Worm (Caenorhabditis elegans): ENCODE data around the gene elof-1.

The elof-1 gene

ce11 chrII:14383644-14384043 lies 34.1 kb downstream of the elof-1 start, which contains the start of gene mes-2 (continued):
- TF ChIP-seq unc-62 (GFP tag; optimal IDR thresholded peaks at IDR 0.05) (no peak), isw-1 (GFP tag; IDR thresholded peaks at IDR 0.05) (peak; percentile 68), snpc-4 (tag; optimal IDR thresholded peaks at IDR 0.05) (peak; percentile 77), mdl-1 (tag; optimal IDR thresholded peaks at IDR 0.05) (peak in 1 of 2 experiments; percentile 78), F16B12.6 (tag; optimal IDR thresholded peaks at IDR 0.05) (peak; percentile 70), lin-35 (GFP tag; optimal IDR thresholded peaks at IDR 0.05) (peak; percentile 98 to 99), unc-130 (tag; optimal IDR thresholded peaks at IDR 0.05) (peak; percentile 89), snu-23 (GFP tag; optimal IDR thresholded peaks at IDR 0.05) (peak; percentile 90), jun-1 (tag; optimal IDR thresholded peaks at IDR 0.05) (peak; percentile 66), lsy-2 (tag; optimal IDR thresholded peaks at IDR 0.05) (peak; percentile 90 to 93), fkh-8 (tag; optimal IDR thresholded peaks at IDR 0.05) (peak; percentile 73), lin-13 (GFP tag; optimal IDR thresholded peaks at IDR 0.05) (peak; percentile 67), ets-5 (GFP tag; IDR thresholded peaks at IDR 0.05) (no peak), nhr-84 (tag; optimal IDR thresholded peaks at IDR 0.05) (no peak), vab-15 (tag; optimal IDR thresholded peaks at IDR 0.05) (peak; percentile 6), zag-1 (tag; optimal IDR thresholded peaks at IDR 0.05) (peak; percentile 41), elt-3 (tag; optimal IDR thresholded peaks at IDR 0.05) (peak in 2 of 6 experiments; percentile 27 to 39), lin-39 (tag; optimal IDR thresholded peaks at IDR 0.05) (peak; percentile 49), egl-13 (tag; optimal IDR thresholded peaks at IDR 0.05) (peak; percentile 43), ceh-90 (tag; optimal IDR thresholded peaks at IDR 0.05) (peak; percentile 24), lin-15B (tag; optimal IDR thresholded peaks at IDR 0.05) (peak; percentile 77), nhr-28 (tag; optimal IDR thresholded peaks at IDR 0.05) (no peak), Y116A8C.19 (tag; optimal IDR thresholded peaks at IDR 0.05; ENCODE audit: borderline replicate concordance) (no peak), elt-2 (tag; optimal IDR thresholded peaks at IDR 0.05) (peak; percentile 35), fos-1 (tag; optimal IDR thresholded peaks at IDR 0.05) (peak; percentile 79), sup-37 (GFP tag; optimal IDR thresholded peaks at IDR 0.05) (no peak), fkh-10 (GFP tag; optimal IDR thresholded peaks at IDR 0.05) (peak; percentile 20), xbp-1 (tag; optimal IDR thresholded peaks at IDR 0.05) (peak; percentile 82), grh-1 (GFP tag; IDR thresholded peaks at IDR 0.05) (peak; percentile 59; the same call in 1 of the 2 replicates), ama-1 (optimal IDR thresholded peaks at IDR 0.05) (no peak), ces-1 (GFP tag; optimal IDR thresholded peaks at IDR 0.05) (no peak), aly-2 (tag; optimal IDR thresholded peaks at IDR 0.05) (peak; percentile 81)

- TF ChIP-seq pag-3 (tag; optimal IDR thresholded peaks at IDR 0.05; ENCODE audit: borderline replicate concordance, insufficient read depth) (no peak), blmp-1 (tag; optimal IDR thresholded peaks at IDR 0.05) (no peak), unc-30 (tag; optimal IDR thresholded peaks at IDR 0.05) (no peak), fkh-4 (tag; optimal IDR thresholded peaks at IDR 0.05; ENCODE audit: borderline replicate concordance) (no peak), jun-1 (tag; optimal IDR thresholded peaks at IDR 0.05) (no peak), sox-4 (tag; optimal IDR thresholded peaks at IDR 0.05) (no peak), irx-1 (tag; optimal IDR thresholded peaks at IDR 0.05) (no peak), rnt-1 (tag; optimal IDR thresholded peaks at IDR 0.05) (no peak), grh-1 (GFP tag; IDR thresholded peaks at IDR 0.05) (no peak), nhr-76 (tag; optimal IDR thresholded peaks at IDR 0.05) (no peak), snpc-4 (tag; optimal IDR thresholded peaks at IDR 0.05) (no peak), ztf-4 (tag; optimal IDR thresholded peaks at IDR 0.05) (no peak), C34B4.2 (tag; optimal IDR thresholded peaks at IDR 0.05) (no peak), egl-27 (tag; optimal IDR thresholded peaks at IDR 0.05) (no peak), pax-3 (tag; optimal IDR thresholded peaks at IDR 0.05) (no peak), ceh-90 (tag; optimal IDR thresholded peaks at IDR 0.05) (no peak), snu-23 (GFP tag; optimal IDR thresholded peaks at IDR 0.05) (no peak), ama-1 (optimal IDR thresholded peaks at IDR 0.05) (no peak), unc-62 (GFP tag; optimal IDR thresholded peaks at IDR 0.05) (no peak)
These were observed 38.7 kb downstream of the elof-1 start, which contains the start of gene F26H11.8 for ce11 chrII:14388213-14388612. Gene F26H11.8 (plus strand): TSS chrII:14388513.

Measured in whole organism, L1 larva.